Worm (Caenorhabditis elegans) whole organism, L4/young adult: Measurements from ENCODE around the gene str-199.

Experiments used
- W03F9.2 ChIP-seq: fragments of 150-350 bp; optimal IDR thresholded peaks from 2 replicates; lab custom pipeline; 2014; ENCODE audit warnings: missing biosample characterization, missing genetic modification characterization
- dao-5 ChIP-seq: sonication (generic microtip); optimal IDR thresholded peaks from 2 replicates; lab custom pipeline; 2016; ENCODE audit warnings: missing genotype, missing genetic modification characterization, moderate library complexity, missing compliant biosample characterization
- him-1 ChIP-seq: sonication (generic microtip); optimal IDR thresholded peaks from 2 replicates; lab custom pipeline; 2016; ENCODE audit warnings: missing genotype, missing genetic modification reagents, missing genetic modification characterization, missing compliant biosample characterization

- TF ChIP-seq dao-5 (no peak), W03F9.2 (tag; lab: Kevin White, UChicago) (no peak), him-1 (no peak)
Measured at ce11 chrV:17226119-17226518, 35.8 kb upstream of the str-199 start, which contains the start of gene srh-112.
